Worm (Caenorhabditis elegans): Measurements from ENCODE around the gene mdt-27.

DNA sequence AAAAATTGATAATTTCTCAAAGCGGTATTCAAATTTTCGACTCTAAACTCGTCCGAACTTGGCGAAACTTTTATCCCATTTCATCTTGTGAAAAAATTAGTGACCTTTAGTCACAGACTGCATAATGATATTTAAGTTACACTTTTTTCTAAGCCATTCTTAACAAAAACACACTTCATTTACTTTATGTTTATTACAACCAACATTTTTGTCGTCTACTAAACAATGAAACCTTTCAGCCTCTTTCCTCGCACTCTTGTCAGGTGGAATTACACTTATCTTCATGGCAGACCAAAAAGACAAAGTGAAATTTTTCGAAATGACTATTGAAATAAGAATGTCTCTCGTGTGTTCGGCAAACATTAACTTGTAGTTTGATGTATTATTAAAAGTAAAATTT lies 49.6 kb downstream of the mdt-27 start:
- TF ChIP-seq ztf-23 (GFP tag; IDR thresholded peaks at IDR 0.05) (no peak), ref-1 (GFP tag; conservative IDR thresholded peaks at IDR 0.05) (no peak), T22C8.4 (GFP tag; IDR thresholded peaks at IDR 0.05) (no peak), flt-1 (GFP tag; IDR thresholded peaks at IDR 0.05) (no peak), med-1 (GFP tag; optimal IDR thresholded peaks at IDR 0.05; ENCODE audit: insufficient read depth) (no peak), tab-1 (GFP tag; IDR thresholded peaks at IDR 0.05) (no peak), cog-1 (tag; optimal IDR thresholded peaks at IDR 0.05) (no peak), ztf-29 (GFP tag; IDR thresholded peaks at IDR 0.05) (no peak)

All from whole organism, midembryonic.